Worm (Caenorhabditis elegans) whole organism, mixed stage, embryonic: ENCODE results near the gene T14B4.5.

ENCODE experiments used
- M03D4.4 ChIP-seq: sonication (generic microtip); optimal IDR thresholded peaks from 2 replicates; lab custom pipeline; 2017; ENCODE audit warnings: mild to moderate bottlenecking, missing genetic modification characterization, missing compliant biosample characterization
- bed-3 ChIP-seq: fragments of 200-800 bp; sonication (Bioruptor generic); optimal IDR thresholded peaks from 3 replicates; lab custom pipeline; 2018; ENCODE audit warnings: mild to moderate bottlenecking, missing genetic modification characterization, moderate library complexity, missing compliant biosample characterization
- blmp-1 ChIP-seq: fragments of 150-350 bp; optimal IDR thresholded peaks from 2 replicates; lab custom pipeline; 2014; ENCODE audit warnings: missing biosample characterization, missing genetic modification characterization
- ceh-43 ChIP-seq: fragments of 200-800 bp; sonication (Bioruptor generic); optimal IDR thresholded peaks from 2 replicates; lab custom pipeline; 2018; ENCODE audit warnings: mild to moderate bottlenecking, missing genetic modification characterization, moderate library complexity, missing compliant biosample characterization
- ceh-83 ChIP-seq: fragments of 200-800 bp; sonication (Bioruptor generic); optimal IDR thresholded peaks from 2 replicates; lab custom pipeline; 2018; ENCODE audit warnings: mild to moderate bottlenecking, missing genetic modification characterization, missing compliant biosample characterization
- cnd-1 ChIP-seq: fragments of 200-800 bp; sonication (Bioruptor generic); optimal IDR thresholded peaks from 2 replicates; lab custom pipeline; 2018; ENCODE audit warnings: mild to moderate bottlenecking, missing genetic modification characterization, missing compliant biosample characterization
- drap-1 ChIP-seq: fragments of 200-800 bp; sonication (Bioruptor generic); optimal IDR thresholded peaks from 3 replicates; lab custom pipeline; 2018; ENCODE audit warnings: mild to moderate bottlenecking, missing genetic modification characterization, missing compliant biosample characterization
- elt-1 ChIP-seq: sonication (generic microtip); optimal IDR thresholded peaks from 2 replicates; lab custom pipeline; 2017; ENCODE audit warnings: missing genetic modification characterization, mild to moderate bottlenecking, missing compliant biosample characterization, antibody characterized with exemption, moderate library complexity, borderline replicate concordance; ENCODE audit not compliant: insufficient read depth
- elt-3 ChIP-seq: fragments of 150-350 bp; optimal IDR thresholded peaks from 2 replicates; lab custom pipeline; 2014; ENCODE audit warnings: missing biosample characterization, missing genetic modification characterization
- flh-1 ChIP-seq: fragments of 200-800 bp; sonication (Bioruptor generic); optimal IDR thresholded peaks from 2 replicates; lab custom pipeline; 2018; ENCODE audit warnings: mild to moderate bottlenecking, missing genetic modification characterization, moderate library complexity, missing compliant biosample characterization
- ham-2 ChIP-seq: fragments of 200-800 bp; sonication (Bioruptor generic); optimal IDR thresholded peaks from 2 replicates; lab custom pipeline; 2018; ENCODE audit warnings: mild to moderate bottlenecking, missing genetic modification characterization, missing compliant biosample characterization
- hlh-1 ChIP-seq: fragments of 150-350 bp; optimal IDR thresholded peaks from 2 replicates; lab custom pipeline; 2014; ENCODE audit warnings: missing biosample characterization, missing genetic modification reagents, missing genetic modification characterization
- lin-13 ChIP-seq: fragments of 150-350 bp; optimal IDR thresholded peaks from 2 replicates; lab custom pipeline; 2014; ENCODE audit warnings: missing biosample characterization, missing genetic modification characterization
- lin-32 ChIP-seq: fragments of 200-800 bp; sonication (Bioruptor generic); optimal IDR thresholded peaks from 2 replicates; lab custom pipeline; 2018; ENCODE audit warnings: mild to moderate bottlenecking, missing genetic modification characterization, missing compliant biosample characterization
- lsy-2 ChIP-seq: fragments of 150-350 bp; optimal IDR thresholded peaks from 2 replicates; lab custom pipeline; 2014; ENCODE audit warnings: missing biosample characterization, missing genetic modification characterization
- mep-1 ChIP-seq: fragments of 150-350 bp; optimal IDR thresholded peaks from 2 replicates; lab custom pipeline; 2017; ENCODE audit warnings: missing biosample characterization, missing genetic modification reagents, missing genetic modification characterization, inconsistent platforms
- mls-2 ChIP-seq: sonication (generic microtip); optimal IDR thresholded peaks from 2 replicates; lab custom pipeline; 2016; ENCODE audit warnings: mild to moderate bottlenecking, missing genetic modification characterization, moderate library complexity, missing compliant biosample characterization
- nhr-12 ChIP-seq: fragments of 150-350 bp; optimal IDR thresholded peaks from 2 replicates; lab custom pipeline; 2014; ENCODE audit warnings: missing biosample characterization, missing genetic modification characterization
- nhr-237 ChIP-seq: fragments of 150-350 bp; optimal IDR thresholded peaks from 2 replicates; lab custom pipeline; 2014; ENCODE audit warnings: missing biosample characterization, missing genetic modification characterization
- nhr-28 ChIP-seq: fragments of 150-350 bp; optimal IDR thresholded peaks from 2 replicates; lab custom pipeline; 2014; ENCODE audit warnings: missing biosample characterization, missing genetic modification characterization
- pha-4 ChIP-seq: fragments of 150-350 bp; optimal IDR thresholded peaks from 2 replicates; lab custom pipeline; 2018; ENCODE audit warnings: missing biosample characterization, missing genetic modification reagents, missing genetic modification characterization
- sem-2 ChIP-seq: fragments of 200-800 bp; sonication (Bioruptor generic); optimal IDR thresholded peaks from 2 replicates; lab custom pipeline; 2018; ENCODE audit warnings: mild to moderate bottlenecking, missing genetic modification characterization, missing compliant biosample characterization
- snpc-4 ChIP-seq: fragments of 150-350 bp; optimal IDR thresholded peaks from 2 replicates; lab custom pipeline; 2014; ENCODE audit warnings: missing biosample characterization, missing genetic modification characterization
- sptf-1 ChIP-seq: sonication (generic microtip); optimal IDR thresholded peaks from 2 replicates; lab custom pipeline; 2017; ENCODE audit warnings: mild to moderate bottlenecking, missing genetic modification characterization, moderate library complexity, missing compliant biosample characterization
- tbx-8 ChIP-seq: fragments of 200-800 bp; sonication (Bioruptor generic); optimal IDR thresholded peaks from 2 replicates; lab custom pipeline; 2018; ENCODE audit warnings: mild to moderate bottlenecking, missing genetic modification characterization, moderate library complexity, missing compliant biosample characterization
- unc-120 ChIP-seq: sonication (generic microtip); optimal IDR thresholded peaks from 2 replicates; lab custom pipeline; 2017; ENCODE audit warnings: missing genetic modification characterization, missing compliant biosample characterization; ENCODE audit not compliant: poor library complexity, severe bottlenecking
- unc-39 ChIP-seq: fragments of 150-350 bp; optimal IDR thresholded peaks from 2 replicates; lab custom pipeline; 2014; ENCODE audit warnings: missing biosample characterization, missing genetic modification characterization
- unc-62 ChIP-seq: fragments of 150-350 bp; optimal IDR thresholded peaks from 2 replicates; lab custom pipeline; 2014; ENCODE audit warnings: missing biosample characterization, missing genetic modification reagents, missing genetic modification characterization
- zip-8 ChIP-seq: fragments of 150-350 bp; optimal IDR thresholded peaks from 2 replicates; lab custom pipeline; 2014; ENCODE audit warnings: missing biosample characterization, missing genetic modification characterization
- ztf-11 ChIP-seq: fragments of 150-350 bp; optimal IDR thresholded peaks from 2 replicates; lab custom pipeline; 2014; ENCODE audit warnings: missing biosample characterization, missing genetic modification characterization

The T14B4.5 gene

DNA sequence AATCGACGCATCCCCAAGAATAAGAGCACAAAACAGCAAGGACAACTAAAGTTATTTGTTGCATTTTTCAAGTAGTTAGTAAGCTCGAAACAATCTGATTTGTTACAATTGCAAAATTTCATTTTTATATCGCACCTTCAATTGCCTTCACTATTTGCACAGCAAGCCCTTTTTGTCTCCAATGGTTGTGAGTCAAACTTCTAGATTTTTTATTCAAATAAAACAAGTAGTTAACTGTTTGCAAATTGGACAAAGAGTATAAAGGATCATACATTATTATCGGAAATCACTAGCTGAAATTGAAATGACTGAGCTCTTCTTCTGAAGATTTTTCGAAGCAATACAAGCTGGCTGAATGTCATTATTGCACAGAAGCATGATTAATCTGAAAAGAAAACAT lies 36.2 kb downstream of the T14B4.5 start, which contains the start of gene F41G3.21:
TSS of gene F41G3.21 (minus strand) at position 101 of the 400 bp plus-strand sequence.
- TF ChIP-seq unc-120, result no peak
- no peak for TF ChIP-seq elt-3 (tag; lab: Kevin White, UChicago)
- no peak for TF ChIP-seq nhr-12
- no peak for TF ChIP-seq bed-3 (GFP tag; lab: Kevin White, UChicago)
- no peak for TF ChIP-seq nhr-28
- no peak for TF ChIP-seq sptf-1
- no peak for TF ChIP-seq elt-1
- TF ChIP-seq M03D4.4 (tag; lab: Kevin White, UChicago), result no peak
- TF ChIP-seq, all 35 proteins: peak for 0

DNA sequence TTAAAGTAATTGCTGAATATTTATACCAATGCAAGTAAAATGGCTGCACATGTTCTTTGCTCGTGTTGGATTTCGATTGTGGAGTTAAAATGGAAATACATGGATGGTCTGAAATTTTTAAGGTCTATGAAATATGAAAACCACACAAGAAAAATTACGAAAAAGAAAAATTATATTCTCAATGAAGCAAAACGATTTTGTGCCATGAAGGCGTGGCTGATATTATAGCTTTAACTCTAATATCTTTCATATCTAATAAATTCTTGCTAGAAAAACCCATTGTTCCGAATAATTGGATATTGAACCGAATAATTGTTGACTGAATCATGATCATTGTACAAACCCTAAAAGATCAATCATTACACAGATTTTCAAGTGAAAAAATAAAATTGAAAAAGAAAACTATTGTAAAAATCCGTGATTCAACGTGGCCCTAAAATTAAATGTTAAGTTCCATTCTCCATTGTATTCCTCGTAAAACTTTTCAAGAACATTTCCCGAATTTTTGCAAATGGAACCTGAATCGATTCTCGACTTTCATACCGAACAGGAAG lies 38.1 kb downstream of the T14B4.5 start, which contains the start of the genes srx-95 and fis-1:
TSS of gene srx-95 (minus strand) at position 101 of the 554 bp plus-strand sequence.
TSS of gene fis-1 (plus strand) at position 504 of the 554 bp plus-strand sequence.
- TF ChIP-seq unc-62 (no peak), flh-1 (GFP tag; lab: Kevin White, UChicago) (no peak), blmp-1 (tag; lab: Kevin White, UChicago) (no peak), sem-2 (GFP tag; lab: Kevin White, UChicago) (no peak), mep-1 (tag; lab: Kevin White, UChicago) (no peak), drap-1 (GFP tag; lab: Kevin White, UChicago) (no peak), mls-2 (tag; lab: Kevin White, UChicago) (no peak), nhr-28 (no peak), sptf-1 (no peak), lin-13 (tag; lab: Kevin White, UChicago) (no peak), nhr-237 (tag; lab: Kevin White, UChicago) (no peak), hlh-1 (no peak), ceh-83 (GFP tag; lab: Kevin White, UChicago) (no peak)

DNA sequence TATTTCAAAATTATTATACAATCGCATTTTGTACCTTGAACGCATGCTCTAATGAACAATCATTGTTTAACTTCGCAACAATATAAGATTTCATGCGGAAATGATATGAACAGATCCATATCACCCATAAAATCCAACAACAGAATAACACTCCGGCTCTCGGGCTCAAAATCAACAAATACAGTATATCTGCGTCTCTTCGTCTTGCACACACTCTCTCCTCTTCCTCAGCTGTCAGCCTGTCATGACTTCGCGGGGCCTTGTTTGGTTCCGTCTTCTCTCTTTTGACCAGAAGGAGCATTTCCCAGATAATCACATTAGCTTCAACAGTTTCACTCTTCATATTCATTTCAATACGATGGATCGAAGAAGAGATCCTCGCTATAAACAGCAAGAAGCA lies 39.6 kb downstream of the T14B4.5 start, which contains the start of gene F41G3.3:
TSS of gene F41G3.3 (plus strand) at position 301 of the 400 bp plus-strand sequence.
- no peak for TF ChIP-seq zip-8 (tag; lab: Kevin White, UChicago)
- TF ChIP-seq bed-3 (GFP tag; lab: Kevin White, UChicago), result no peak
- TF ChIP-seq M03D4.4 (tag; lab: Kevin White, UChicago), result no peak
- TF ChIP-seq ceh-83 (GFP tag; lab: Kevin White, UChicago), result no peak
- TF ChIP-seq blmp-1 (tag; lab: Kevin White, UChicago), result no peak
- TF ChIP-seq cnd-1 (tag; lab: Kevin White, UChicago), result no peak
- TF ChIP-seq drap-1 (GFP tag; lab: Kevin White, UChicago), result no peak
- no peak for TF ChIP-seq elt-1
- no peak for TF ChIP-seq tbx-8 (GFP tag; lab: Kevin White, UChicago)
- TF ChIP-seq pha-4, result no peak
- no peak for TF ChIP-seq lsy-2 (tag; lab: Kevin White, UChicago)
- TF ChIP-seq nhr-237 (tag; lab: Kevin White, UChicago), result no peak
- TF ChIP-seq unc-39 (tag; lab: Kevin White, UChicago), result no peak
- no peak for TF ChIP-seq unc-62
- TF ChIP-seq ztf-11 (tag; lab: Kevin White, UChicago), result no peak
- TF ChIP-seq sptf-1, result no peak
- no peak for TF ChIP-seq ham-2
- no peak for TF ChIP-seq mep-1 (tag; lab: Kevin White, UChicago)

DNA sequence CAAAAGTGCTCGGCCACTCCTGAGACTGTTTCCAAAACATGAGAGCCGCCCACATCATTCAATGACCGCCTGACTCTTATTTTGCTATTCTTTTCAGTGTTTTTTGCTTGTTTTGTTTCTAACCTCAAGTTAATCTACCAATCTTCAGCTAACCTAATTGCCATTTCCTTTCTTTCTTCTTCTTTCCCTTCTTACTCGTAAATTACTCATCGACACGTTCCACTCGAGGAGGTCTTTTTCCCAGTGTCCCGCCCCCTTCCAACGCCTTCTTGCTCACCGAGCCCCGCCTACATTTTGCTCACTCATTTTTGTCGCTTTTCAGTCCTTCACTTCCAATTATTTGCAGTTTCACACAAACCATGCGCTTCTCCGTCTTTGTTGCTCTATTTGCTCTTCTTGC lies 48.1 kb downstream of the T14B4.5 start, which contains the start of gene nlp-50:
TSS of gene nlp-50 (plus strand) at position 301 of the 400 bp plus-strand sequence.
- no peak for TF ChIP-seq elt-1
- TF ChIP-seq ceh-43 (GFP tag; lab: Kevin White, UChicago), result no peak
- TF ChIP-seq nhr-28, result no peak
- TF ChIP-seq snpc-4 (tag; lab: Kevin White, UChicago), result no peak
- TF ChIP-seq mep-1 (tag; lab: Kevin White, UChicago), result no peak
- TF ChIP-seq lin-32 (GFP tag; lab: Kevin White, UChicago), result no peak
